Fruit fly (Drosophila melanogaster) whole organism, embryonic: ENCODE measurements around the gene gcm.

Source experiments
- Aef1 ChIP-seq: fragments of 200-800 bp; sonication (Bioruptor generic); IDR thresholded peaks from 3 replicates; pipeline ENCODE4 v1.3.6; 2022; ENCODE audit warnings: missing biosample characterization, missing genetic modification characterization
- Atf3 ChIP-seq: fragments of 200-800 bp; sonication (Bioruptor generic); optimal IDR thresholded peaks from 3 replicates; lab custom pipeline; 2016; ENCODE audit warnings: missing biosample characterization, missing genetic modification characterization
- B-H1 ChIP-seq: fragments of 200-800 bp; sonication (Bioruptor generic); IDR thresholded peaks from 3 replicates; pipeline ENCODE4 v1.3.6; 2022; ENCODE audit warnings: missing biosample characterization, missing genetic modification characterization
- B-H2 ChIP-seq: fragments of 200-800 bp; sonication (Bioruptor generic); optimal IDR thresholded peaks from 2 replicates; lab custom pipeline; 2018; ENCODE audit warnings: missing biosample characterization, mild to moderate bottlenecking, missing genetic modification characterization
- BEAF-32 ChIP-seq: fragments of 200-800 bp; sonication (Bioruptor generic); optimal IDR thresholded peaks from 3 replicates; lab custom pipeline; 2017; ENCODE audit warnings: missing biosample characterization, missing genetic modification characterization, mild to moderate bottlenecking, moderate library complexity, missing genetic modification reagents
- Bgb ChIP-seq: fragments of 200-800 bp; sonication (Bioruptor generic); IDR thresholded peaks from 2 replicates; pipeline ENCODE4 v1.3.6; 2022; ENCODE audit warnings: missing biosample characterization, missing genetic modification characterization; ENCODE audit not compliant: partially characterized antibody
- BtbVII ChIP-seq: fragments of 200-800 bp; sonication (Bioruptor generic); optimal IDR thresholded peaks from 3 replicates; lab custom pipeline; 2017; ENCODE audit warnings: missing biosample characterization, mild to moderate bottlenecking, missing genetic modification characterization
- C15 ChIP-seq: fragments of 200-800 bp; sonication (Bioruptor generic); IDR thresholded peaks from 3 replicates; pipeline ENCODE4 v1.3.6; 2022; ENCODE audit warnings: missing biosample characterization, missing genetic modification characterization
- CG10209 ChIP-seq: fragments of 200-800 bp; sonication (Bioruptor generic); optimal IDR thresholded peaks from 3 replicates; lab custom pipeline; 2017; ENCODE audit warnings: missing biosample characterization, mild to moderate bottlenecking, missing genetic modification characterization, missing genetic modification reagents
- CG11504 ChIP-seq: fragments of 200-800 bp; sonication (Bioruptor generic); optimal IDR thresholded peaks from 3 replicates; lab custom pipeline; 2019; ENCODE audit warnings: missing biosample characterization, mild to moderate bottlenecking, missing genetic modification characterization, moderate library complexity
- CG12299 ChIP-seq: fragments of 200-800 bp; sonication (Bioruptor generic); optimal IDR thresholded peaks from 2 replicates; lab custom pipeline; 2018; ENCODE audit warnings: missing biosample characterization, mild to moderate bottlenecking, missing genetic modification characterization
- CG13287 ChIP-seq: fragments of 200-800 bp; sonication (Bioruptor generic); IDR thresholded peaks from 2 replicates; pipeline ENCODE4 v1.3.6; 2022; ENCODE audit warnings: missing biosample characterization, missing genetic modification characterization; ENCODE audit not compliant: partially characterized antibody
- CG14965 ChIP-seq: fragments of 200-800 bp; sonication (Bioruptor generic); optimal IDR thresholded peaks from 2 replicates; lab custom pipeline; 2016; ENCODE audit warnings: missing biosample characterization, missing genetic modification characterization, borderline replicate concordance
- CG3163 ChIP-seq: fragments of 200-800 bp; sonication (Bioruptor generic); optimal IDR thresholded peaks from 3 replicates; lab custom pipeline; 2016; ENCODE audit warnings: missing biosample characterization, missing genetic modification characterization
- CG32767 ChIP-seq: fragments of 200-800 bp; sonication (Bioruptor generic); IDR thresholded peaks from 2 replicates; pipeline ENCODE4 v1.3.6; 2022; ENCODE audit warnings: missing biosample characterization, missing genetic modification characterization
- CG34422 ChIP-seq: fragments of 200-800 bp; sonication (Bioruptor generic); IDR thresholded peaks from 3 replicates; pipeline ENCODE4 v1.3.6; 2022; ENCODE audit warnings: missing biosample characterization, missing genetic modification characterization
- CG4360 ChIP-seq: fragments of 200-800 bp; sonication (Bioruptor generic); IDR thresholded peaks from 2 replicates; pipeline ENCODE4 v1.3.6; 2022; ENCODE audit warnings: missing biosample characterization, missing genetic modification characterization
- CG6854 ChIP-seq: fragments of 200-800 bp; sonication (Bioruptor generic); optimal IDR thresholded peaks from 3 replicates; lab custom pipeline; 2017; ENCODE audit warnings: missing biosample characterization, mild to moderate bottlenecking, missing genetic modification characterization
- CG8944 ChIP-seq: fragments of 200-800 bp; sonication (Bioruptor generic); optimal IDR thresholded peaks from 3 replicates; lab custom pipeline; 2016; ENCODE audit warnings: missing biosample characterization, missing genetic modification characterization
- CrebB ChIP-seq: fragments of 200-800 bp; sonication (Bioruptor generic); optimal IDR thresholded peaks from 3 replicates; lab custom pipeline; 2018; ENCODE audit warnings: missing biosample characterization, mild to moderate bottlenecking, missing genetic modification characterization
- Dp ChIP-seq: fragments of 200-800 bp; sonication (Bioruptor generic); optimal IDR thresholded peaks from 2 replicates; lab custom pipeline; 2018; ENCODE audit warnings: missing biosample characterization, mild to moderate bottlenecking, missing genetic modification characterization, moderate library complexity
- ERR ChIP-seq: fragments of 200-800 bp; sonication (Bioruptor generic); optimal IDR thresholded peaks from 2 replicates; lab custom pipeline; 2016; ENCODE audit warnings: missing biosample characterization, missing genetic modification characterization
- Fer1 ChIP-seq: fragments of 200-800 bp; sonication (Bioruptor generic); optimal IDR thresholded peaks from 2 replicates; lab custom pipeline; 2017; ENCODE audit warnings: missing biosample characterization, mild to moderate bottlenecking, missing genetic modification characterization
- GATAe ChIP-seq: fragments of 200-800 bp; sonication (Bioruptor generic); conservative IDR thresholded peaks from 2 replicates; pipeline ENCODE4 v1.3.6; 2022; ENCODE audit warnings: missing biosample characterization, missing genetic modification characterization
- Gug ChIP-seq: fragments of 200-800 bp; sonication (Bioruptor generic); IDR thresholded peaks from 4 replicates; pipeline ENCODE4 v1.3.6; 2022; ENCODE audit warnings: missing biosample characterization, missing genetic modification characterization
- NC2β ChIP-seq: fragments of 200-800 bp; sonication (Bioruptor generic); optimal IDR thresholded peaks from 2 replicates; lab custom pipeline; 2016; ENCODE audit warnings: missing biosample characterization, missing genetic modification characterization
- Oaz ChIP-seq: fragments of 200-800 bp; sonication (Bioruptor generic); IDR thresholded peaks from 2 replicates; pipeline ENCODE4 v1.3.6; 2022; ENCODE audit warnings: missing biosample characterization, missing genetic modification characterization
- Side ChIP-seq: fragments of 200-800 bp; sonication (Bioruptor generic); optimal IDR thresholded peaks from 2 replicates; lab custom pipeline; 2016; ENCODE audit warnings: missing biosample characterization, missing genetic modification characterization
- Six4 ChIP-seq: fragments of 200-800 bp; sonication (Bioruptor generic); optimal IDR thresholded peaks from 2 replicates; lab custom pipeline; 2016; ENCODE audit warnings: missing biosample characterization, missing genetic modification characterization
- Sox100B ChIP-seq: fragments of 200-800 bp; sonication (Bioruptor generic); optimal IDR thresholded peaks from 3 replicates; lab custom pipeline; 2018; ENCODE audit warnings: missing biosample characterization, mild to moderate bottlenecking, missing genetic modification characterization
- ab ChIP-seq: fragments of 200-800 bp; sonication (Bioruptor generic); optimal IDR thresholded peaks from 2 replicates; lab custom pipeline; 2016; ENCODE audit warnings: missing biosample characterization, missing genetic modification characterization
- ac ChIP-seq: fragments of 200-800 bp; sonication (Bioruptor generic); optimal IDR thresholded peaks from 3 replicates; lab custom pipeline; 2017; ENCODE audit warnings: missing biosample characterization, mild to moderate bottlenecking, missing genetic modification characterization
- cad ChIP-seq: fragments of >200 bp; optimal IDR thresholded peaks from 2 replicates; lab custom pipeline; 2017; ENCODE audit warnings: missing biosample characterization, missing genetic modification characterization
- ci ChIP-seq: fragments of 200-800 bp; sonication (Bioruptor generic); IDR thresholded peaks from 3 replicates; pipeline ENCODE4 v1.3.6; 2022; ENCODE audit warnings: missing biosample characterization, missing genetic modification characterization
- crc ChIP-seq: fragments of 200-800 bp; sonication (Bioruptor generic); optimal IDR thresholded peaks from 2 replicates; lab custom pipeline; 2016; ENCODE audit warnings: missing biosample characterization, missing genetic modification characterization
- danr ChIP-seq: fragments of 200-800 bp; sonication (Bioruptor generic); IDR thresholded peaks from 2 replicates; pipeline ENCODE4 v1.3.6; 2022; ENCODE audit warnings: missing biosample characterization, missing genetic modification characterization
- dati ChIP-seq: fragments of 200-800 bp; sonication (Bioruptor generic); IDR thresholded peaks from 2 replicates; pipeline ENCODE4 v1.3.6; 2022; ENCODE audit warnings: missing biosample characterization, missing genetic modification characterization
- dimm ChIP-seq: fragments of 200-800 bp; sonication (Bioruptor generic); IDR thresholded peaks from 2 replicates; pipeline ENCODE4 v1.3.6; 2022; ENCODE audit warnings: missing biosample characterization, missing genetic modification characterization
- dm ChIP-seq: fragments of 200-800 bp; sonication (Bioruptor generic); optimal IDR thresholded peaks from 3 replicates; lab custom pipeline; 2016; ENCODE audit warnings: missing biosample characterization, missing genetic modification characterization
- hb ChIP-seq: fragments of 200-800 bp; sonication (Bioruptor generic); IDR thresholded peaks from 3 replicates; pipeline ENCODE4 v1.3.6; 2022; ENCODE audit warnings: missing biosample characterization, missing genetic modification characterization; ENCODE audit not compliant: partially characterized antibody
- kay ChIP-seq: fragments of 200-800 bp; sonication (Bioruptor generic); optimal IDR thresholded peaks from 2 replicates; lab custom pipeline; 2016; ENCODE audit warnings: missing biosample characterization, missing genetic modification characterization
- ken ChIP-seq: fragments of 200-800 bp; sonication (Bioruptor generic); IDR thresholded peaks from 3 replicates; pipeline ENCODE4 v1.3.6; 2022; ENCODE audit warnings: missing biosample characterization, missing genetic modification characterization
- lbe ChIP-seq: fragments of 200-800 bp; sonication (Bioruptor generic); optimal IDR thresholded peaks from 2 replicates; lab custom pipeline; 2016; ENCODE audit warnings: missing biosample characterization, mild to moderate bottlenecking, missing genetic modification characterization
- scrt ChIP-seq: fragments of 200-800 bp; sonication (Bioruptor generic); optimal IDR thresholded peaks from 2 replicates; lab custom pipeline; 2018; ENCODE audit warnings: missing biosample characterization, mild to moderate bottlenecking, missing genetic modification characterization, moderate library complexity
- slbo ChIP-seq: fragments of 200-800 bp; sonication (Bioruptor generic); IDR thresholded peaks from 2 replicates; pipeline ENCODE4 v1.3.6; 2022; ENCODE audit warnings: missing biosample characterization, missing genetic modification characterization
- tgo ChIP-seq: fragments of 200-800 bp; sonication (Bioruptor generic); IDR thresholded peaks from 3 replicates; pipeline ENCODE4 v1.3.6; 2022; ENCODE audit warnings: missing biosample characterization, missing genetic modification characterization
- tio ChIP-seq: fragments of 200-800 bp; sonication (Bioruptor generic); optimal IDR thresholded peaks from 2 replicates; lab custom pipeline; 2017; ENCODE audit warnings: missing biosample characterization, missing genetic modification characterization, inconsistent platforms
- trem ChIP-seq: fragments of 200-800 bp; optimal IDR thresholded peaks from 3 replicates; lab custom pipeline; 2019; ENCODE audit warnings: missing biosample characterization, mild to moderate bottlenecking, missing genetic modification characterization, moderate library complexity
- ttk ChIP-seq: fragments of 200-800 bp; sonication (Bioruptor generic); IDR thresholded peaks from 2 replicates; pipeline ENCODE4 v2.1.2; 2022; ENCODE audit warnings: missing biosample characterization, missing genetic modification characterization
- twi ChIP-seq: fragments of 200-800 bp; optimal IDR thresholded peaks from 2 replicates; lab custom pipeline; 2019; ENCODE audit warnings: missing biosample characterization, mild to moderate bottlenecking, missing genetic modification characterization, moderate library complexity
- wor ChIP-seq: fragments of 200-800 bp; sonication (Bioruptor generic); IDR thresholded peaks from 2 replicates; pipeline ENCODE4 v1.3.6; 2022; ENCODE audit warnings: missing biosample characterization, missing genetic modification characterization
- zf30C ChIP-seq: fragments of 200-800 bp; sonication (Bioruptor generic); optimal IDR thresholded peaks from 3 replicates; lab custom pipeline; 2018; ENCODE audit warnings: missing biosample characterization, mild to moderate bottlenecking, missing genetic modification characterization

The gcm gene

dm6 chr2L:9598390-9598789, 16.8 kb upstream of the gcm start (continued):
- no peak for TF ChIP-seq Bgb (GFP tag; lab: Robert Waterston, UW)
- no peak for TF ChIP-seq hb (GFP tag; lab: Robert Waterston, UW)
- no peak for TF ChIP-seq BtbVII
- no peak for TF ChIP-seq CrebB (tag; lab: Kevin White, UChicago)
- TF ChIP-seq B-H2 (GFP tag; lab: Kevin White, UChicago): no peak
- TF ChIP-seq ac: peak; percentile 65
- TF ChIP-seq C15 (GFP tag; lab: Robert Waterston, UW): no peak
- peak; percentile 0 for TF ChIP-seq tio (GFP tag; lab: Kevin White, UChicago)
- TF ChIP-seq cad (GFP tag; lab: Kevin White, UChicago): no peak
- TF ChIP-seq CG32767 (GFP tag; lab: Robert Waterston, UW): peak; percentile 83
- TF ChIP-seq CG10209 (GFP tag; lab: Kevin White, UChicago): peak; percentile 61
- no peak for TF ChIP-seq BEAF-32
- TF ChIP-seq wor (GFP tag; lab: Robert Waterston, UW): peak; percentile 48; the same call in 1 of the 2 replicates
- no peak for TF ChIP-seq ERR (GFP tag; lab: Kevin White, UChicago)
- TF ChIP-seq B-H1 (GFP tag; lab: Robert Waterston, UW): peak; percentile 29; the same call in 2 of the 3 replicates
- peak; percentile 66 for TF ChIP-seq zf30C (GFP tag; lab: Kevin White, UChicago)
- no peak for TF ChIP-seq kay (GFP tag; lab: Kevin White, UChicago)
- no peak for TF ChIP-seq ab (GFP tag; lab: Kevin White, UChicago)
- TF ChIP-seq CG11504 (tag; lab: Kevin White, UChicago): no peak
- TF ChIP-seq Side (GFP tag; lab: Kevin White, UChicago): no peak
- no peak for TF ChIP-seq CG12299 (tag; lab: Kevin White, UChicago)
- TF ChIP-seq crc (GFP tag; lab: Kevin White, UChicago): no peak
- no peak for TF ChIP-seq dm (GFP tag; lab: Kevin White, UChicago)
- peak; percentile 44; the same call in 1 of the 2 replicates for TF ChIP-seq dimm (GFP tag; lab: Robert Waterston, UW)
- peak; percentile 54; the same call in 2 of the 3 replicates for TF ChIP-seq Aef1 (GFP tag; lab: Robert Waterston, UW)
- peak; percentile 2 for TF ChIP-seq scrt
- TF ChIP-seq twi: peak; percentile 68
- TF ChIP-seq ken (GFP tag; lab: Robert Waterston, UW): peak; percentile 69
- peak; percentile 76 for TF ChIP-seq ttk (GFP tag; lab: Robert Waterston, UW)
- no peak for TF ChIP-seq CG13287 (GFP tag; lab: Robert Waterston, UW)
- no peak for TF ChIP-seq GATAe (GFP tag; lab: Robert Waterston, UW)
- no peak for TF ChIP-seq CG14965 (GFP tag; lab: Kevin White, UChicago)
- no peak for TF ChIP-seq CG6854
- TF ChIP-seq CG34422: peak; percentile 75; the same call in 2 of the 3 replicates
- TF ChIP-seq Gug (GFP tag; lab: Robert Waterston, UW): peak; percentile 63; the same call in 3 of the 4 replicates
- peak; percentile 74 for TF ChIP-seq tgo (GFP tag; lab: Robert Waterston, UW)
- TF ChIP-seq NC2β (GFP tag; lab: Kevin White, UChicago): no peak
- 0 out of 2 replicates have a peak, but pooled peaks have one; percentile 35 for TF ChIP-seq dati (GFP tag; lab: Robert Waterston, UW)
- TF ChIP-seq lbe (GFP tag; lab: Kevin White, UChicago): no peak
- TF ChIP-seq CG4360 (GFP tag; lab: Robert Waterston, UW): peak; percentile 66
- TF ChIP-seq Six4 (GFP tag; lab: Kevin White, UChicago): peak; percentile 39
- no peak for TF ChIP-seq Fer1 (GFP tag; lab: Kevin White, UChicago)
- no peak for TF ChIP-seq Atf3 (GFP tag; lab: Kevin White, UChicago)
- TF ChIP-seq CG8944 (GFP tag; lab: Kevin White, UChicago): no peak
- 0 out of 2 replicates have a peak, but pooled peaks have one; percentile 19 for TF ChIP-seq danr
- TF ChIP-seq ci: peak; percentile 90
- TF ChIP-seq Sox100B (GFP tag; lab: Kevin White, UChicago): peak; percentile 49
- TF ChIP-seq trem (tag; lab: Kevin White, UChicago): peak; percentile 69
- TF ChIP-seq CG3163: no peak
- TF ChIP-seq Oaz: no peak
- TF ChIP-seq Dp (GFP tag; lab: Kevin White, UChicago): no peak
- TF ChIP-seq slbo (GFP tag; lab: Robert Waterston, UW): peak; percentile 44; the same call in 1 of the 2 replicates
